Fruit fly (Drosophila melanogaster) whole organism, embryonic: ENCODE data around the gene plx.
A peak's percentile ranks its signal among the peaks of the same experiment; 100 is the strongest.

Experiments
- Antp ChIP-seq: fragments of 200-800 bp; sonication (Bioruptor generic); optimal IDR thresholded peaks from 3 replicates; lab custom pipeline; 2016; ENCODE audit warnings: missing biosample characterization, missing genetic modification characterization
- Atf3 ChIP-seq: fragments of 200-800 bp; sonication (Bioruptor generic); optimal IDR thresholded peaks from 3 replicates; lab custom pipeline; 2016; ENCODE audit warnings: missing biosample characterization, missing genetic modification characterization
- Atf6 ChIP-seq: fragments of 200-800 bp; sonication (Bioruptor generic); IDR thresholded peaks from 2 replicates; pipeline ENCODE4 v1.3.6; 2022; ENCODE audit warnings: missing biosample characterization, missing genetic modification characterization
- CG11085 ChIP-seq: fragments of 200-800 bp; sonication (Bioruptor generic); IDR thresholded peaks from 2 replicates; pipeline ENCODE4 v1.3.6; 2022; ENCODE audit warnings: missing biosample characterization, missing genetic modification characterization
- CG11247 ChIP-seq: fragments of 200-800 bp; sonication (Bioruptor generic); IDR thresholded peaks from 2 replicates; pipeline ENCODE4 v1.3.6; 2022; ENCODE audit warnings: missing biosample characterization, missing genetic modification characterization
- CG13296 ChIP-seq: fragments of 200-800 bp; sonication (Bioruptor generic); optimal IDR thresholded peaks from 3 replicates; lab custom pipeline; 2018; ENCODE audit warnings: missing biosample characterization, mild to moderate bottlenecking, missing genetic modification characterization
- CG14441 ChIP-seq: fragments of 200-800 bp; sonication (Bioruptor generic); IDR thresholded peaks from 2 replicates; pipeline ENCODE4 v1.3.6; 2022; ENCODE audit warnings: missing biosample characterization, missing genetic modification characterization
- CG14667 ChIP-seq: fragments of 200-800 bp; sonication (Bioruptor generic); IDR thresholded peaks from 2 replicates; pipeline ENCODE4 v1.3.6; 2022; ENCODE audit warnings: missing biosample characterization, missing genetic modification characterization
- CG14710 ChIP-seq: fragments of 200-800 bp; sonication (Bioruptor generic); optimal IDR thresholded peaks from 3 replicates; lab custom pipeline; 2019; ENCODE audit warnings: missing biosample characterization, mild to moderate bottlenecking, missing genetic modification characterization, moderate library complexity
- CG15073 ChIP-seq: fragments of 200-800 bp; sonication (Bioruptor generic); optimal IDR thresholded peaks from 2 replicates; lab custom pipeline; 2016; ENCODE audit warnings: missing biosample characterization, missing genetic modification characterization
- CG15269 ChIP-seq: fragments of 200-800 bp; sonication (Bioruptor generic); optimal IDR thresholded peaks from 2 replicates; lab custom pipeline; 2018; ENCODE audit warnings: missing biosample characterization, mild to moderate bottlenecking, missing genetic modification characterization, moderate library complexity
- CG17359 ChIP-seq: fragments of 200-800 bp; sonication (Bioruptor generic); optimal IDR thresholded peaks from 3 replicates; lab custom pipeline; 2018; ENCODE audit warnings: missing biosample characterization, mild to moderate bottlenecking, missing genetic modification characterization, moderate library complexity
- CG1832 ChIP-seq: fragments of 200-800 bp; sonication (Bioruptor generic); optimal IDR thresholded peaks from 2 replicates; lab custom pipeline; 2017; ENCODE audit warnings: missing biosample characterization, mild to moderate bottlenecking, missing genetic modification characterization, inconsistent platforms
- CG18619 ChIP-seq: fragments of 200-800 bp; sonication (Bioruptor generic); optimal IDR thresholded peaks from 3 replicates; lab custom pipeline; 2017; ENCODE audit warnings: missing biosample characterization, mild to moderate bottlenecking, missing genetic modification characterization
- CG2712 ChIP-seq: fragments of 200-800 bp; optimal IDR thresholded peaks from 3 replicates; lab custom pipeline; 2019; ENCODE audit warnings: missing biosample characterization, mild to moderate bottlenecking, missing genetic modification characterization, moderate library complexity
- CG30431 ChIP-seq: fragments of 200-800 bp; sonication (Bioruptor generic); optimal IDR thresholded peaks from 2 replicates; lab custom pipeline; 2017; ENCODE audit warnings: missing biosample characterization, missing genetic modification characterization
- CG32772 ChIP-seq: fragments of 200-800 bp; sonication (Bioruptor generic); IDR thresholded peaks from 2 replicates; pipeline ENCODE4 v1.3.6; 2022; ENCODE audit warnings: missing biosample characterization, missing genetic modification characterization
- CG33213 ChIP-seq: fragments of 200-800 bp; sonication (Bioruptor generic); optimal IDR thresholded peaks from 3 replicates; lab custom pipeline; 2016; ENCODE audit warnings: missing biosample characterization, missing genetic modification characterization
- CG34422 ChIP-seq: fragments of 200-800 bp; sonication (Bioruptor generic); IDR thresholded peaks from 3 replicates; pipeline ENCODE4 v1.3.6; 2022; ENCODE audit warnings: missing biosample characterization, missing genetic modification characterization
- CG4360 ChIP-seq: fragments of 200-800 bp; sonication (Bioruptor generic); IDR thresholded peaks from 2 replicates; pipeline ENCODE4 v1.3.6; 2022; ENCODE audit warnings: missing biosample characterization, missing genetic modification characterization
- CG8089 ChIP-seq: fragments of 200-800 bp; sonication (Bioruptor generic); optimal IDR thresholded peaks from 3 replicates; lab custom pipeline; 2016; ENCODE audit warnings: missing biosample characterization, missing genetic modification characterization
- CG8359 ChIP-seq: fragments of 200-800 bp; sonication (Bioruptor generic); optimal IDR thresholded peaks from 2 replicates; lab custom pipeline; 2017; ENCODE audit warnings: missing biosample characterization, mild to moderate bottlenecking, missing genetic modification characterization, borderline replicate concordance
- CG8478 ChIP-seq: fragments of >200 bp; optimal IDR thresholded peaks from 2 replicates; lab custom pipeline; 2018
- CG8924 ChIP-seq: fragments of 200-800 bp; optimal IDR thresholded peaks from 3 replicates; lab custom pipeline; 2019; ENCODE audit warnings: missing biosample characterization, mild to moderate bottlenecking, missing genetic modification characterization, moderate library complexity
- CG9609 ChIP-seq: fragments of 200-800 bp; sonication (Bioruptor generic); optimal IDR thresholded peaks from 3 replicates; lab custom pipeline; 2016; ENCODE audit warnings: missing biosample characterization, missing genetic modification characterization
- CG9817 ChIP-seq: fragments of 200-800 bp; sonication (Bioruptor generic); optimal IDR thresholded peaks from 2 replicates; lab custom pipeline; 2018; ENCODE audit warnings: missing biosample characterization, mild to moderate bottlenecking, missing genetic modification characterization, moderate library complexity
- CoRest ChIP-seq: fragments of 200-800 bp; sonication (Bioruptor generic); optimal IDR thresholded peaks from 3 replicates; lab custom pipeline; 2018; ENCODE audit warnings: missing biosample characterization, mild to moderate bottlenecking, missing genetic modification characterization, moderate library complexity
- Dad ChIP-seq: fragments of 200-800 bp; sonication (Bioruptor generic); optimal IDR thresholded peaks from 3 replicates; lab custom pipeline; 2016; ENCODE audit warnings: missing biosample characterization, missing genetic modification characterization
- Dref ChIP-seq: fragments of 200-800 bp; sonication (Bioruptor generic); IDR thresholded peaks from 2 replicates; pipeline ENCODE4 v1.3.6; 2022; ENCODE audit warnings: missing biosample characterization, missing genetic modification characterization
- ERR ChIP-seq: fragments of 200-800 bp; sonication (Bioruptor generic); optimal IDR thresholded peaks from 2 replicates; lab custom pipeline; 2016; ENCODE audit warnings: missing biosample characterization, missing genetic modification characterization
- H15 ChIP-seq: fragments of 200-800 bp; sonication (Bioruptor generic); IDR thresholded peaks from 3 replicates; pipeline ENCODE4 v1.3.6; 2022; ENCODE audit warnings: missing biosample characterization, missing genetic modification characterization
- Hand ChIP-seq: fragments of 200-800 bp; sonication (Bioruptor generic); optimal IDR thresholded peaks from 2 replicates; lab custom pipeline; 2017; ENCODE audit warnings: mild to moderate bottlenecking, missing biosample characterization, missing genetic modification reagents, missing genetic modification characterization
- Hsf ChIP-seq: fragments of 200-800 bp; sonication (Bioruptor generic); optimal IDR thresholded peaks from 3 replicates; lab custom pipeline; 2016; ENCODE audit warnings: missing biosample characterization, missing genetic modification characterization
- Oaz ChIP-seq: fragments of 200-800 bp; sonication (Bioruptor generic); IDR thresholded peaks from 2 replicates; pipeline ENCODE4 v1.3.6; 2022; ENCODE audit warnings: missing biosample characterization, missing genetic modification characterization
- Sox100B ChIP-seq: fragments of 200-800 bp; sonication (Bioruptor generic); optimal IDR thresholded peaks from 3 replicates; lab custom pipeline; 2018; ENCODE audit warnings: missing biosample characterization, mild to moderate bottlenecking, missing genetic modification characterization
- Ssrp ChIP-seq: fragments of 200-800 bp; sonication (Bioruptor generic); optimal IDR thresholded peaks from 2 replicates; lab custom pipeline; 2018; ENCODE audit warnings: missing biosample characterization, mild to moderate bottlenecking, missing genetic modification characterization, moderate library complexity
- Xbp1 ChIP-seq: fragments of 200-800 bp; sonication (Bioruptor generic); optimal IDR thresholded peaks from 3 replicates; lab custom pipeline; 2016; ENCODE audit warnings: missing biosample characterization, mild to moderate bottlenecking, missing genetic modification characterization
- al ChIP-seq: fragments of 200-800 bp; sonication (Bioruptor generic); IDR thresholded peaks from 2 replicates; pipeline ENCODE4 v1.3.6; 2022; ENCODE audit warnings: missing biosample characterization, missing genetic modification characterization
- ato ChIP-seq: fragments of 200-800 bp; sonication (Bioruptor generic); IDR thresholded peaks from 2 replicates; pipeline ENCODE4 v1.3.6; 2022; ENCODE audit warnings: missing biosample characterization, missing genetic modification characterization; ENCODE audit not compliant: partially characterized antibody
- bowl ChIP-seq: fragments of 200-800 bp; sonication (Bioruptor generic); IDR thresholded peaks from 2 replicates; pipeline ENCODE4 v1.3.6; 2022; ENCODE audit warnings: missing biosample characterization, missing genetic modification characterization
- cas ChIP-seq: fragments of 200-800 bp; sonication (Bioruptor generic); IDR thresholded peaks from 2 replicates; pipeline ENCODE4 v1.3.6; 2022; ENCODE audit warnings: missing biosample characterization, missing genetic modification characterization
- cato ChIP-seq: fragments of 200-800 bp; sonication (Bioruptor generic); optimal IDR thresholded peaks from 2 replicates; lab custom pipeline; 2016; ENCODE audit warnings: missing biosample characterization, missing genetic modification characterization, borderline replicate concordance
- dmrt11E ChIP-seq: fragments of 200-800 bp; sonication (Bioruptor generic); optimal IDR thresholded peaks from 3 replicates; lab custom pipeline; 2018; ENCODE audit warnings: missing biosample characterization, mild to moderate bottlenecking, missing genetic modification characterization, moderate library complexity
- dysf ChIP-seq: fragments of 200-800 bp; sonication (Bioruptor generic); IDR thresholded peaks from 3 replicates; pipeline ENCODE4 v1.3.6; 2022; ENCODE audit warnings: missing biosample characterization, missing genetic modification characterization
- gem ChIP-seq: fragments of 200-800 bp; sonication (Bioruptor generic); optimal IDR thresholded peaks from 2 replicates; lab custom pipeline; 2019; ENCODE audit warnings: missing biosample characterization, mild to moderate bottlenecking, missing genetic modification characterization, moderate library complexity
- ind ChIP-seq: fragments of 200-800 bp; sonication (Bioruptor generic); optimal IDR thresholded peaks from 3 replicates; lab custom pipeline; 2016; ENCODE audit warnings: missing biosample characterization, missing genetic modification characterization
- luna ChIP-seq: fragments of 200-800 bp; sonication (Bioruptor generic); optimal IDR thresholded peaks from 2 replicates; lab custom pipeline; 2016; ENCODE audit warnings: missing biosample characterization, missing genetic modification characterization
- nmo ChIP-seq: fragments of 200-800 bp; sonication (Bioruptor generic); optimal IDR thresholded peaks from 2 replicates; lab custom pipeline; 2018; ENCODE audit warnings: missing biosample characterization, mild to moderate bottlenecking, missing genetic modification characterization, moderate library complexity
- psq ChIP-seq: fragments of 200-800 bp; sonication (Bioruptor generic); optimal IDR thresholded peaks from 2 replicates; lab custom pipeline; 2017; ENCODE audit warnings: missing biosample characterization, missing genetic modification characterization
- sqz ChIP-seq: fragments of 200-800 bp; sonication (Bioruptor generic); optimal IDR thresholded peaks from 3 replicates; lab custom pipeline; 2018; ENCODE audit warnings: missing biosample characterization, mild to moderate bottlenecking, missing genetic modification characterization
- tap ChIP-seq: fragments of 200-800 bp; optimal IDR thresholded peaks from 3 replicates; lab custom pipeline; 2019; ENCODE audit warnings: missing biosample characterization, mild to moderate bottlenecking, missing genetic modification characterization, moderate library complexity

Gene plx

DNA sequence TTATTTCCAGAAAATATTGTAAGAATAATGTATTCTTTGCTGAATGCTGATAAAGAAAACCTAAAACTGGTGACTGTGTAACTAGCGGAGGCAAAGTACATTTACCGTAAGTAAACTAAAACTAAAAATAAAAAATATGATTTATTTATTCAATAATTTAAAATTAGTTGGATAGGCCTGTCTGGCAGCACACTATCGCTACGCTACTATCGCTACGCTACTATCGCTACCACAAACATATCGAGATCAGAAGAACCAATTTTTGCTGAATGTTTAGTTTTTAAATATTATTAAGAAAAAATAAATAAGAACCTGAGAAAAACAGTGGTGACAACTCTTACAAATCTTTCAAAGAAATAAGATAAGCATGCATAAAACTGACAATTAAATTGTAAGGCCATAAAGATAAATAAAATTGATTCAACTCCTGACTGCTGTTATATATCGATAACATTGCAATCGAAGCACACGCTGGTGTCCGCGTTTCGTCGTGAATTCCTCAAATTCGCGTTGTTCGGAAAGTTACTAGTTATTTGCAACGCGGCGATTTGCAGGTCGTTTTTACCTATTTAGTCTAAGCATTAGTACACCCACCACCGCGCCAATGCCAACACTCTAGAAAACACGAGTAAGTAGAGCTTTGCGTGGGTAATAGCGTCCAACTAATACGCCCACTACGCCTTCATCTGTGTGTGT, 25.3 kb upstream of the plx start, which contains the start of gene Wdr33:
TSS of gene Wdr33 (plus strand) at position 438 of the 696 bp plus-strand sequence.
- TF ChIP-seq Xbp1 (GFP tag; lab: Kevin White, UChicago) (peak; percentile 52), CG14710 (tag; lab: Kevin White, UChicago) (peak; percentile 59), CG17359 (peak; percentile 16), dmrt11E (tag; lab: Kevin White, UChicago) (peak; percentile 28), CG2712 (tag; lab: Kevin White, UChicago) (peak; percentile 19), Dad (no peak), luna (GFP tag; lab: Kevin White, UChicago) (no peak), CG34422 (peak; percentile 14; the same call in 1 of the 3 replicates), CG14667 (peak; percentile 16; the same call in 1 of the 2 replicates), cas (GFP tag; lab: Robert Waterston, UW) (no peak), cato (GFP tag; lab: Kevin White, UChicago) (peak; percentile 14), ind (peak; percentile 38), CG33213 (no peak), CG11085 (GFP tag; lab: Robert Waterston, UW) (no peak), H15 (GFP tag; lab: Robert Waterston, UW) (0 out of 3 replicates have a peak, but pooled peaks have one; percentile 7), CG4360 (GFP tag; lab: Robert Waterston, UW) (no peak), Atf6 (GFP tag; lab: Robert Waterston, UW) (no peak), Ssrp (tag; lab: Kevin White, UChicago) (peak; percentile 54), Oaz (GFP tag; lab: Robert Waterston, UW) (no peak), CoRest (tag; lab: Kevin White, UChicago) (peak; percentile 71), Sox100B (GFP tag; lab: Kevin White, UChicago) (no peak), CG11247 (GFP tag; lab: Robert Waterston, UW) (no peak), CG32772 (GFP tag; lab: Robert Waterston, UW) (no peak), nmo (GFP tag; lab: Kevin White, UChicago) (peak; percentile 66), CG18619 (GFP tag; lab: Kevin White, UChicago) (peak; percentile 1), CG14441 (GFP tag; lab: Robert Waterston, UW) (peak; percentile 26; the same call in 1 of the 2 replicates), al (GFP tag; lab: Robert Waterston, UW) (peak; percentile 28; the same call in 1 of the 2 replicates), Antp (GFP tag; lab: Kevin White, UChicago) (no peak), CG15073 (GFP tag; lab: Kevin White, UChicago) (no peak), CG8924 (tag; lab: Kevin White, UChicago) (peak; percentile 36), tap (peak; percentile 29), ERR (GFP tag; lab: Kevin White, UChicago) (no peak), psq (GFP tag; lab: Kevin White, UChicago) (no peak), ato (GFP tag; lab: Robert Waterston, UW) (peak; percentile 68), Hand (no peak), gem (no peak), CG13296 (peak; percentile 39), CG1832 (no peak), CG8089 (GFP tag; lab: Kevin White, UChicago) (no peak), CG9817 (tag; lab: Kevin White, UChicago) (peak; percentile 50), CG9609 (no peak), Atf3 (GFP tag; lab: Kevin White, UChicago) (no peak), CG30431 (no peak), Hsf (GFP tag; lab: Kevin White, UChicago) (no peak), sqz (GFP tag; lab: Kevin White, UChicago) (no peak), CG8478 (no peak), CG8359 (GFP tag; lab: Kevin White, UChicago) (no peak), bowl (no peak), dysf (no peak), Dref (GFP tag; lab: Robert Waterston, UW) (peak; percentile 64), CG15269 (tag; lab: Kevin White, UChicago) (peak; percentile 37)
